Worm (Caenorhabditis elegans): ENCODE data around the gene W07G1.1.

DNA sequence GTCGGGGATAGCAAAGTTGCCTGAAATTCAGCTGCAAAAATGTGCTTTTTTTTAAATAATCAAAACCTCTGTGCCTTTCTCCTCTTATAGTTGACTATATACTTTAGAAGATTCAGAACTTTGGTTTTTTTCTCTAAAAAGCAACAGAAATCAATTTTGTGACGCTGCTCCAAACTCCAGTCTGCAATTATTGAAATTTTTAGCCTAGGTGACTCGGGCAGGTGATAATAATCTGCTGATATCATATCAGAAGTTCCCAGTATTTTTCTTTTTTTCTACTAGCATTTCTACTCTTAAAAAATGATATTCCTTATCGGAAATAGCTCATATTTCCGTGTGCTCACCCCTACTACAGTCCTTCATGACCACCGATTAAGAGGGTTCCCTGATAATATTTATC is 9.9 kb upstream of the W07G1.1 start, which contains the start of gene sre-44:
- no peak for TF ChIP-seq pes-1 (GFP tag; IDR thresholded peaks at IDR 0.05)
- TF ChIP-seq flt-1 (GFP tag; IDR thresholded peaks at IDR 0.05): no peak
- TF ChIP-seq tra-4 (tag; optimal IDR thresholded peaks at IDR 0.05): no peak
- TF ChIP-seq tbx-37 (GFP tag; conservative IDR thresholded peaks at IDR 0.05): no peak
- no peak for TF ChIP-seq ama-1 (optimal IDR thresholded peaks at IDR 0.05)
- TF ChIP-seq ceh-36 (tag; optimal IDR thresholded peaks at IDR 0.05): no peak
- TF ChIP-seq hnd-1 (tag; optimal IDR thresholded peaks at IDR 0.05): no peak
- no peak for TF ChIP-seq B0310.2 (tag; optimal IDR thresholded peaks at IDR 0.05)
- no peak for TF ChIP-seq hmg-4 (GFP tag; optimal IDR thresholded peaks at IDR 0.05)
- TF ChIP-seq hmbx-1 (tag; optimal IDR thresholded peaks at IDR 0.05): no peak
- no peak for TF ChIP-seq ceh-13 (GFP tag; optimal IDR thresholded peaks at IDR 0.05)
- no peak for TF ChIP-seq aly-1 (tag; optimal IDR thresholded peaks at IDR 0.05)
- TF ChIP-seq sea-1 (GFP tag; conservative IDR thresholded peaks at IDR 0.05): no peak
- TF ChIP-seq tbx-11 (GFP tag; IDR thresholded peaks at IDR 0.05): no peak

Measured in whole organism, early embryonic.